Worm (Caenorhabditis elegans) whole organism, midembryonic: ENCODE data around the gene srh-129.

Experiments used
- T22C8.4 ChIP-seq: fragments of 200-800 bp; sonication (Bioruptor generic); IDR thresholded peaks from 2 replicates; pipeline ENCODE4 v1.3.6; 2022; ENCODE audit warnings: missing genetic modification characterization, missing compliant biosample characterization
- cog-1 ChIP-seq: sonication (generic microtip); optimal IDR thresholded peaks from 2 replicates; lab custom pipeline; 2016; ENCODE audit warnings: missing genetic modification characterization, missing compliant biosample characterization
- flt-1 ChIP-seq: fragments of 200-800 bp; sonication (Bioruptor generic); IDR thresholded peaks from 2 replicates; pipeline ENCODE4 v1.3.6; 2022; ENCODE audit warnings: missing genetic modification characterization, missing compliant biosample characterization
- klf-2 ChIP-seq: fragments of 200-800 bp; sonication (Bioruptor generic); conservative IDR thresholded peaks from 2 replicates; pipeline ENCODE4 v1.3.6; 2022; ENCODE audit warnings: missing genetic modification reagents, missing genetic modification characterization, missing compliant biosample characterization
- med-1 ChIP-seq: sonication (generic microtip); optimal IDR thresholded peaks from 2 replicates; lab custom pipeline; 2017; ENCODE audit warnings: missing genetic modification characterization, mild to moderate bottlenecking, missing compliant biosample characterization, antibody characterized with exemption, missing genetic modification reagents; ENCODE audit not compliant: insufficient read depth
- ref-1 ChIP-seq: fragments of 200-800 bp; sonication (Bioruptor generic); conservative IDR thresholded peaks from 2 replicates; pipeline ENCODE4 v1.3.6; 2022; ENCODE audit warnings: missing genetic modification reagents, missing genetic modification characterization, missing compliant biosample characterization
- tab-1 ChIP-seq: fragments of 200-800 bp; sonication (Bioruptor generic); IDR thresholded peaks from 2 replicates; pipeline ENCODE4 v1.3.6; 2022; ENCODE audit warnings: missing genetic modification characterization, missing compliant biosample characterization
- ztf-23 ChIP-seq: fragments of 200-800 bp; sonication (Bioruptor generic); IDR thresholded peaks from 2 replicates; pipeline ENCODE4 v1.3.6; 2022; ENCODE audit warnings: missing genetic modification reagents, missing genetic modification characterization, missing compliant biosample characterization
- ztf-29 ChIP-seq: fragments of 200-800 bp; sonication (Bioruptor generic); IDR thresholded peaks from 2 replicates; pipeline ENCODE4 v1.3.6; 2022; ENCODE audit warnings: missing genetic modification reagents, missing genetic modification characterization, missing compliant biosample characterization

Gene srh-129

ce11 chrV:5143785-5144184, at the start of gene srh-129:
Gene srh-129 (minus strand): TSS chrV:5143885.
- TF ChIP-seq klf-2 (GFP tag; lab: Robert Waterston, UW) (no peak), flt-1 (GFP tag; lab: Robert Waterston, UW) (no peak), T22C8.4 (no peak), med-1 (no peak), ztf-29 (GFP tag; lab: Robert Waterston, UW) (no peak), ref-1 (GFP tag; lab: Robert Waterston, UW) (no peak), tab-1 (no peak), cog-1 (tag; lab: Kevin White, UChicago) (no peak)

ce11 chrV:5192501-5192900, 48.8 kb upstream of the srh-129 start, which contains the start of gene C03A7.13:
Gene C03A7.13 (minus strand): TSS chrV:5192543.
- TF ChIP-seq ref-1 (GFP tag; lab: Robert Waterston, UW), result no peak
- no peak for TF ChIP-seq T22C8.4
- no peak for TF ChIP-seq tab-1
- no peak for TF ChIP-seq ztf-29 (GFP tag; lab: Robert Waterston, UW)

- no peak for TF ChIP-seq klf-2 (GFP tag; lab: Robert Waterston, UW)
These were observed 37.9 kb upstream of the srh-129 start, which contains the start of gene C03A7.2 for ce11 chrV:5181612-5182011. Gene C03A7.2 (plus strand): TSS chrV:5181912.

- no peak for TF ChIP-seq ztf-29 (GFP tag; lab: Robert Waterston, UW)
- no peak for TF ChIP-seq tab-1
- no peak for TF ChIP-seq med-1
- TF ChIP-seq klf-2 (GFP tag; lab: Robert Waterston, UW), result no peak
- no peak for TF ChIP-seq T22C8.4
- TF ChIP-seq flt-1 (GFP tag; lab: Robert Waterston, UW), result no peak
- TF ChIP-seq ztf-23 (GFP tag; lab: Robert Waterston, UW), result no peak
- no peak for TF ChIP-seq ref-1 (GFP tag; lab: Robert Waterston, UW)
- no peak for TF ChIP-seq cog-1 (tag; lab: Kevin White, UChicago)
These were observed 34.4 kb upstream of the srh-129 start for ce11 chrV:5178051-5178450.

ce11 chrV:5177209-5177608, 33.5 kb upstream of the srh-129 start, which contains the start of gene ugt-51:
Gene ugt-51 (minus strand): TSS chrV:5177309.
- TF ChIP-seq med-1 (no peak), tab-1 (no peak), T22C8.4 (no peak), klf-2 (GFP tag; lab: Robert Waterston, UW) (no peak), ztf-29 (GFP tag; lab: Robert Waterston, UW) (no peak)

- TF ChIP-seq cog-1 (tag; lab: Kevin White, UChicago) (no peak), klf-2 (GFP tag; lab: Robert Waterston, UW) (no peak), tab-1 (no peak), ztf-29 (GFP tag; lab: Robert Waterston, UW) (no peak), ref-1 (GFP tag; lab: Robert Waterston, UW) (no peak), T22C8.4 (no peak), ztf-23 (GFP tag; lab: Robert Waterston, UW) (no peak), med-1 (no peak), flt-1 (GFP tag; lab: Robert Waterston, UW) (no peak)
These were observed 29.1 kb upstream of the srh-129 start, which contains the start of gene srt-65 for ce11 chrV:5172833-5173232. Gene srt-65 (minus strand): TSS chrV:5172933.

- TF ChIP-seq ztf-29 (GFP tag; lab: Robert Waterston, UW) (no peak), flt-1 (GFP tag; lab: Robert Waterston, UW) (no peak), T22C8.4 (no peak), klf-2 (GFP tag; lab: Robert Waterston, UW) (no peak), med-1 (no peak), cog-1 (tag; lab: Kevin White, UChicago) (no peak), tab-1 (no peak), ref-1 (GFP tag; lab: Robert Waterston, UW) (no peak), ztf-23 (GFP tag; lab: Robert Waterston, UW) (no peak)
These were observed 25.9 kb upstream of the srh-129 start, which contains the start of gene srt-64 for ce11 chrV:5169586-5169985. Gene srt-64 (minus strand): TSS chrV:5169686.

ce11 chrV:5165426-5165825, 21.7 kb upstream of the srh-129 start, which contains the start of gene srw-140:
Gene srw-140 (plus strand): TSS chrV:5165726.
- TF ChIP-seq flt-1 (GFP tag; lab: Robert Waterston, UW) (no peak), ztf-29 (GFP tag; lab: Robert Waterston, UW) (no peak), tab-1 (no peak), ref-1 (GFP tag; lab: Robert Waterston, UW) (no peak), cog-1 (tag; lab: Kevin White, UChicago) (no peak), ztf-23 (GFP tag; lab: Robert Waterston, UW) (no peak), T22C8.4 (no peak), klf-2 (GFP tag; lab: Robert Waterston, UW) (no peak), med-1 (no peak)

ce11 chrV:5164682-5165081, 21.0 kb upstream of the srh-129 start, which contains the start of gene abu-7:
Gene abu-7 (minus strand): TSS chrV:5164782.
- TF ChIP-seq klf-2 (GFP tag; lab: Robert Waterston, UW) (no peak), ref-1 (GFP tag; lab: Robert Waterston, UW) (no peak), ztf-23 (GFP tag; lab: Robert Waterston, UW) (no peak), ztf-29 (GFP tag; lab: Robert Waterston, UW) (no peak)

- TF ChIP-seq cog-1 (tag; lab: Kevin White, UChicago), result no peak
- no peak for TF ChIP-seq ztf-23 (GFP tag; lab: Robert Waterston, UW)
- no peak for TF ChIP-seq T22C8.4
- no peak for TF ChIP-seq ztf-29 (GFP tag; lab: Robert Waterston, UW)
- no peak for TF ChIP-seq klf-2 (GFP tag; lab: Robert Waterston, UW)
These were observed 18.1 kb upstream of the srh-129 start, which contains the start of gene abu-6 for ce11 chrV:5161792-5162191. Gene abu-6 (minus strand): TSS chrV:5161892.

DNA sequence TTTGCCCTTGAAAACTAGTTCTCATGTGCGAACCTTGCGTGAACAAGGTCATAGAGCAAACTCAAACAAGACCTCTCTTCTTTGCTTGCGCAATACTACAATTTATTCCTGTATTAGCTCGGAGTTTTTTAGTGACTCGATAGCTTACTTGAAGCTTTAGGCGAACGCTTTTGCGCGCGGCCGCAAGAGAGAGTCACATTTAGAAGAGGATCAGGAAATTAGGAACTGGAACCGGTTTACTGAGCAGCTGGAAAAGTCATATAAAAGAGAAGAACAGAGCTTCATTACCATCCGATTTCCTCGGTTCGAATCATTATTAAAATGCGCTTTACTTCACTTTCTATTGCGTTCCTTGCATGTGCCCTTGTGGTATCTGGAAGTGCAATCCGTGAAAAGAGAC, 14.6 kb upstream of the srh-129 start, which contains the start of gene abu-15:
Gene abu-15, plus strand, starts transcription at position 301 of the 400 bp plus-strand sequence.
- TF ChIP-seq cog-1 (tag; lab: Kevin White, UChicago), result no peak
- no peak for TF ChIP-seq med-1
- no peak for TF ChIP-seq ztf-29 (GFP tag; lab: Robert Waterston, UW)
- no peak for TF ChIP-seq flt-1 (GFP tag; lab: Robert Waterston, UW)
- TF ChIP-seq ref-1 (GFP tag; lab: Robert Waterston, UW), result no peak
- TF ChIP-seq T22C8.4, result no peak
- no peak for TF ChIP-seq tab-1
- no peak for TF ChIP-seq klf-2 (GFP tag; lab: Robert Waterston, UW)
- TF ChIP-seq ztf-23 (GFP tag; lab: Robert Waterston, UW), result no peak
